Worm (Caenorhabditis elegans): ENCODE data around the gene F40B5.2.

DNA sequence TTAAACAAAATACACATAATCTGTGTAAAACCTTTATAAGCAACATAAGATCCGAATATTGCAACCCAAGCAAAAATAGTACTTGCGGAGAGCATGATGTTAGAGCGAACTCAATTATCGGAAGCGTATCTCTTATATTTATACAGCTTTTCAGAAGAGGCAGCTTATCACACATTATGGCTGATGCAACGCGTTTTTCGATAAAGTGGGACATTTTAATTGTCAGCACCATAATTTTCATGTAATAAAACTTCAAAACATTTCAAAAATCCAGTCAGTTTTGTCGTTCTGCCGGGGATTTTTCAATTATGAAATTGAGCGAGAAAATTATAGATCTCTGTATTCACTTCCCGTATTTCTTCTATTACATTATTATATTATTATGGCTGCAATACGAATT lies 21.4 kb upstream of the F40B5.2 start, which contains the start of gene drd-5:
- TF ChIP-seq him-1 (tag; optimal IDR thresholded peaks at IDR 0.05) (no peak), dao-5 (tag; optimal IDR thresholded peaks at IDR 0.05) (no peak)
